Worm (Caenorhabditis elegans) whole organism, early embryonic: Measurements from ENCODE around the gene F53F1.4.

Source experiments
- F13C5.2 ChIP-seq: sonication (generic microtip); optimal IDR thresholded peaks from 2 replicates; lab custom pipeline; 2017; ENCODE audit warnings: mild to moderate bottlenecking, missing genetic modification characterization, inconsistent platforms, missing compliant biosample characterization
- aly-1 ChIP-seq: sonication (generic microtip); optimal IDR thresholded peaks from 2 replicates; lab custom pipeline; 2016; ENCODE audit warnings: missing genetic modification characterization, missing compliant biosample characterization
- ama-1 ChIP-seq: fragments of 150-350 bp; optimal IDR thresholded peaks from 2 replicates; lab custom pipeline; 2014
- ceh-13 ChIP-seq: fragments of 200-800 bp; sonication (Bioruptor generic); optimal IDR thresholded peaks from 2 replicates; lab custom pipeline; 2018; ENCODE audit warnings: mild to moderate bottlenecking, missing genetic modification characterization, missing compliant biosample characterization
- ceh-36 ChIP-seq: sonication (generic microtip); optimal IDR thresholded peaks from 2 replicates; lab custom pipeline; 2016; ENCODE audit warnings: missing genetic modification characterization, inconsistent platforms, missing compliant biosample characterization
- flt-1 ChIP-seq: fragments of 200-800 bp; sonication (Bioruptor generic); IDR thresholded peaks from 2 replicates; pipeline ENCODE4 v1.3.6; 2022; ENCODE audit warnings: missing genetic modification characterization, missing compliant biosample characterization
- hmbx-1 ChIP-seq: sonication (generic microtip); optimal IDR thresholded peaks from 2 replicates; lab custom pipeline; 2016; ENCODE audit warnings: mild to moderate bottlenecking, missing genetic modification characterization, missing compliant biosample characterization
- hmg-4 ChIP-seq: fragments of 200-800 bp; sonication (Bioruptor generic); optimal IDR thresholded peaks from 2 replicates; lab custom pipeline; 2018; ENCODE audit warnings: mild to moderate bottlenecking, missing genetic modification characterization, missing compliant biosample characterization
- hnd-1 ChIP-seq: sonication (generic microtip); optimal IDR thresholded peaks from 2 replicates; lab custom pipeline; 2016; ENCODE audit warnings: missing genetic modification characterization, missing compliant biosample characterization
- scrt-1 ChIP-seq: fragments of 200-800 bp; sonication (Bioruptor generic); IDR thresholded peaks from 2 replicates; pipeline ENCODE4 v1.3.6; 2022; ENCODE audit warnings: missing genetic modification characterization, missing compliant biosample characterization
- sea-1 ChIP-seq: fragments of 200-800 bp; sonication (Bioruptor generic); conservative IDR thresholded peaks from 2 replicates; pipeline ENCODE4 v1.3.6; 2022; ENCODE audit warnings: missing genetic modification characterization, missing compliant biosample characterization
- tbx-11 ChIP-seq: fragments of 200-800 bp; sonication (Bioruptor generic); IDR thresholded peaks from 2 replicates; pipeline ENCODE4 v1.3.6; 2022; ENCODE audit warnings: missing genetic modification characterization, missing compliant biosample characterization

- TF ChIP-seq hnd-1 (tag; lab: Kevin White, UChicago): no peak
- TF ChIP-seq sea-1 (GFP tag; lab: Robert Waterston, UW): no peak
- TF ChIP-seq ama-1: no peak
- no peak for TF ChIP-seq flt-1 (GFP tag; lab: Robert Waterston, UW)
- TF ChIP-seq hmg-4 (GFP tag; lab: Kevin White, UChicago): no peak
- TF ChIP-seq tbx-11: no peak
- no peak for TF ChIP-seq hmbx-1 (tag; lab: Kevin White, UChicago)
- no peak for TF ChIP-seq ceh-13
- no peak for TF ChIP-seq F13C5.2 (tag; lab: Kevin White, UChicago)
- no peak for TF ChIP-seq scrt-1 (GFP tag; lab: Robert Waterston, UW)
- no peak for TF ChIP-seq ceh-36 (tag; lab: Kevin White, UChicago)
- TF ChIP-seq aly-1 (tag; lab: Kevin White, UChicago): no peak
Measured at ce11 chrV:13427378-13427777, 16.5 kb downstream of the F53F1.4 start.
